Worm (Caenorhabditis elegans) whole organism, late embryonic: ENCODE data around the gene K09E9.1.
A peak's percentile ranks its signal among the peaks of the same experiment; 100 is the strongest.

Experiments used
- C38D4.7 ChIP-seq: fragments of 200-800 bp; sonication (Bioruptor generic); optimal IDR thresholded peaks from 2 replicates; lab custom pipeline; 2018; ENCODE audit warnings: mild to moderate bottlenecking, missing genetic modification characterization, moderate library complexity, missing compliant biosample characterization
- F13H6.1 ChIP-seq: sonication (generic microtip); optimal IDR thresholded peaks from 2 replicates; lab custom pipeline; 2016; ENCODE audit warnings: missing genetic modification characterization, missing compliant biosample characterization
- K02D7.2 ChIP-seq: sonication (generic microtip); optimal IDR thresholded peaks from 2 replicates; lab custom pipeline; 2017; ENCODE audit warnings: mild to moderate bottlenecking, missing genetic modification characterization, missing compliant biosample characterization
- K09A11.1 ChIP-seq: sonication (generic microtip); optimal IDR thresholded peaks from 2 replicates; lab custom pipeline; 2017; ENCODE audit warnings: antibody characterized with exemption, mild to moderate bottlenecking, missing genetic modification characterization, missing compliant biosample characterization; ENCODE audit not compliant: insufficient read depth
- Y22D7AL.16 ChIP-seq: sonication (generic microtip); optimal IDR thresholded peaks from 2 replicates; lab custom pipeline; 2016; ENCODE audit warnings: missing genetic modification characterization, missing compliant biosample characterization
- ama-1 ChIP-seq: fragments of 150-350 bp; optimal IDR thresholded peaks from 2 replicates; lab custom pipeline; 2014
- ceh-14 ChIP-seq: sonication (generic microtip); optimal IDR thresholded peaks from 2 replicates; lab custom pipeline; 2016; ENCODE audit warnings: missing genotype, missing genetic modification characterization, missing compliant biosample characterization
- ceh-18 ChIP-seq: sonication (generic microtip); optimal IDR thresholded peaks from 2 replicates; lab custom pipeline; 2016; ENCODE audit warnings: missing genetic modification characterization, missing compliant biosample characterization
- ceh-30 ChIP-seq: fragments of 150-350 bp; optimal IDR thresholded peaks from 2 replicates; lab custom pipeline; 2014; ENCODE audit warnings: missing biosample characterization, missing genetic modification characterization
- ceh-31 ChIP-seq: sonication (generic microtip); optimal IDR thresholded peaks from 2 replicates; lab custom pipeline; 2016; ENCODE audit warnings: missing genetic modification characterization, missing compliant biosample characterization
- ceh-34 ChIP-seq: sonication (generic microtip); optimal IDR thresholded peaks from 2 replicates; lab custom pipeline; 2016; ENCODE audit warnings: mild to moderate bottlenecking, missing genetic modification characterization, missing compliant biosample characterization
- ceh-6 ChIP-seq: fragments of 200-800 bp; sonication (Bioruptor generic); optimal IDR thresholded peaks from 2 replicates; lab custom pipeline; 2018; ENCODE audit warnings: mild to moderate bottlenecking, missing genetic modification characterization, missing compliant biosample characterization
- che-1 ChIP-seq: sonication (generic microtip); optimal IDR thresholded peaks from 2 replicates; lab custom pipeline; 2016; ENCODE audit warnings: mild to moderate bottlenecking, missing genetic modification characterization, missing compliant biosample characterization
- dmd-4 ChIP-seq: sonication (generic microtip); optimal IDR thresholded peaks from 2 replicates; lab custom pipeline; 2016; ENCODE audit warnings: borderline replicate concordance, missing genetic modification characterization, missing compliant biosample characterization
- elt-2 ChIP-seq: sonication (generic microtip); optimal IDR thresholded peaks from 2 replicates; lab custom pipeline; 2016; ENCODE audit warnings: missing genetic modification reagents, missing genetic modification characterization, missing compliant biosample characterization
- ets-4 ChIP-seq: sonication (generic microtip); optimal IDR thresholded peaks from 2 replicates; lab custom pipeline; 2016; ENCODE audit warnings: missing genetic modification characterization, missing compliant biosample characterization
- eyg-1 ChIP-seq: sonication (generic microtip); optimal IDR thresholded peaks from 2 replicates; lab custom pipeline; 2016; ENCODE audit warnings: missing genotype, missing genetic modification characterization, missing compliant biosample characterization
- fax-1 ChIP-seq: sonication (generic microtip); optimal IDR thresholded peaks from 2 replicates; lab custom pipeline; 2016; ENCODE audit warnings: missing genotype, missing genetic modification characterization, missing compliant biosample characterization
- fkh-6 ChIP-seq: sonication (generic microtip); optimal IDR thresholded peaks from 2 replicates; lab custom pipeline; 2016; ENCODE audit warnings: missing genetic modification characterization, missing compliant biosample characterization
- hlh-13 ChIP-seq: fragments of 200-800 bp; sonication (Bioruptor generic); optimal IDR thresholded peaks from 2 replicates; lab custom pipeline; 2018; ENCODE audit warnings: mild to moderate bottlenecking, missing genetic modification characterization, missing compliant biosample characterization
- hlh-30 ChIP-seq: sonication (generic microtip); optimal IDR thresholded peaks from 2 replicates; lab custom pipeline; 2017; ENCODE audit warnings: antibody characterized with exemption, missing genetic modification characterization, missing compliant biosample characterization; ENCODE audit not compliant: insufficient read depth
- hlh-6 ChIP-seq: sonication (generic microtip); optimal IDR thresholded peaks from 2 replicates; lab custom pipeline; 2016; ENCODE audit warnings: missing genotype, missing genetic modification characterization, missing compliant biosample characterization
- mec-3 ChIP-seq: sonication (generic microtip); optimal IDR thresholded peaks from 2 replicates; lab custom pipeline; 2016; ENCODE audit warnings: borderline replicate concordance, missing genetic modification characterization, missing compliant biosample characterization
- nhr-11 ChIP-seq: fragments of 150-350 bp; optimal IDR thresholded peaks from 2 replicates; lab custom pipeline; 2014; ENCODE audit warnings: missing biosample characterization, missing genetic modification characterization
- npax-4 ChIP-seq: sonication (generic microtip); optimal IDR thresholded peaks from 2 replicates; lab custom pipeline; 2016; ENCODE audit warnings: missing genetic modification characterization, missing compliant biosample characterization
- pat-9 ChIP-seq: fragments of 200-800 bp; sonication (Bioruptor generic); optimal IDR thresholded peaks from 2 replicates; lab custom pipeline; 2018; ENCODE audit warnings: mild to moderate bottlenecking, missing genetic modification characterization, moderate library complexity, missing compliant biosample characterization
- pax-1 ChIP-seq: fragments of 150-350 bp; optimal IDR thresholded peaks from 2 replicates; lab custom pipeline; 2014; ENCODE audit warnings: missing biosample characterization, missing genetic modification characterization
- pha-2 ChIP-seq: sonication (generic microtip); optimal IDR thresholded peaks from 2 replicates; lab custom pipeline; 2017; ENCODE audit warnings: mild to moderate bottlenecking, missing genetic modification characterization, missing compliant biosample characterization
- pqm-1 ChIP-seq: sonication (generic microtip); optimal IDR thresholded peaks from 2 replicates; lab custom pipeline; 2016; ENCODE audit warnings: missing genetic modification characterization, missing compliant biosample characterization
- pros-1 ChIP-seq: fragments of 150-350 bp; optimal IDR thresholded peaks from 2 replicates; lab custom pipeline; 2014; ENCODE audit warnings: missing biosample characterization, missing genetic modification reagents, missing genetic modification characterization
- ref-2 ChIP-seq: sonication (generic microtip); optimal IDR thresholded peaks from 2 replicates; lab custom pipeline; 2016; ENCODE audit warnings: missing genetic modification characterization, missing compliant biosample characterization
- sdc-2 ChIP-seq: sonication (generic microtip); optimal IDR thresholded peaks from 2 replicates; lab custom pipeline; 2016; ENCODE audit warnings: missing genotype, missing genetic modification characterization, missing compliant biosample characterization
- sox-2 ChIP-seq: fragments of 200-800 bp; sonication (Bioruptor generic); IDR thresholded peaks from 2 replicates; pipeline ENCODE4 v1.3.6; 2022; ENCODE audit warnings: missing genetic modification reagents, missing genetic modification characterization, missing compliant biosample characterization
- syd-9 ChIP-seq: sonication (generic microtip); optimal IDR thresholded peaks from 2 replicates; lab custom pipeline; 2016; ENCODE audit warnings: mild to moderate bottlenecking, missing genetic modification characterization, moderate library complexity, missing compliant biosample characterization
- tbx-2 ChIP-seq: sonication (generic microtip); optimal IDR thresholded peaks from 2 replicates; lab custom pipeline; 2016; ENCODE audit warnings: missing genetic modification characterization, missing compliant biosample characterization
- unc-3 ChIP-seq, 2 experiments: fragments of 200-800 bp in 1 of 2; sonication (Bioruptor generic) in 1 of 2; sonication (generic microtip) in 1 of 2; conservative IDR thresholded peaks in 1 of 2; optimal IDR thresholded peaks in 1 of 2; 2 replicates each; pipeline versions ENCODE4 v1.3.6 to Lab custom; 2016 to 2022; ENCODE audit warnings: missing compliant biosample characterization in 2 of 2, missing genetic modification characterization in 2 of 2, missing genetic modification reagents in 1 of 2
- unc-42 ChIP-seq: sonication (generic microtip); optimal IDR thresholded peaks from 2 replicates; lab custom pipeline; 2016; ENCODE audit warnings: missing genotype, missing genetic modification characterization, missing compliant biosample characterization
- unc-55 ChIP-seq: sonication (generic microtip); optimal IDR thresholded peaks from 2 replicates; lab custom pipeline; 2017; ENCODE audit warnings: missing biosample characterization, missing genetic modification reagents, missing genetic modification characterization
- zip-5 ChIP-seq: sonication (generic microtip); optimal IDR thresholded peaks from 2 replicates; lab custom pipeline; 2016; ENCODE audit warnings: missing genetic modification characterization, missing compliant biosample characterization

The K09E9.1 gene

ce11 chrX:15598661-15599384, 21.5 kb upstream of the K09E9.1 start:
- TF ChIP-seq elt-2 (tag; lab: Kevin White, UChicago) (peak; percentile 75), Y22D7AL.16 (tag; lab: Kevin White, UChicago) (no peak), ceh-14 (tag; lab: Kevin White, UChicago) (no peak)

- no peak for TF ChIP-seq unc-55 (GFP tag; lab: Kevin White, UChicago)
- no peak for TF ChIP-seq sdc-2 (tag; lab: Kevin White, UChicago)
- no peak for TF ChIP-seq ceh-14 (tag; lab: Kevin White, UChicago)
- TF ChIP-seq, all 69 proteins: peak for 0
Observed at ce11 chrX:15599925-15600324, 20.4 kb upstream of the K09E9.1 start.

- TF ChIP-seq sox-2 (GFP tag; lab: Robert Waterston, UW) (no peak), elt-2 (tag; lab: Kevin White, UChicago) (peak; percentile 51), unc-42 (tag; lab: Kevin White, UChicago) (no peak), pat-9 (peak; percentile 6), hlh-30 (tag; lab: Kevin White, UChicago) (peak; percentile 5), che-1 (no peak), pha-2 (tag; lab: Kevin White, UChicago) (no peak), ceh-14 (tag; lab: Kevin White, UChicago) (no peak), dmd-4 (tag; lab: Kevin White, UChicago) (no peak), ceh-30 (tag; lab: Kevin White, UChicago) (no peak)
Observed at ce11 chrX:15600512-15601117, 19.7 kb upstream of the K09E9.1 start, which contains the start of gene ent-2. Gene ent-2 (plus strand): TSS chrX:15601067.

- TF ChIP-seq pqm-1 (tag; lab: Kevin White, UChicago) = no peak
- TF ChIP-seq ets-4 (tag; lab: Kevin White, UChicago) = no peak
- TF ChIP-seq ceh-14 (tag; lab: Kevin White, UChicago) = no peak
- no peak for TF ChIP-seq F13H6.1 (tag; lab: Kevin White, UChicago)
- TF ChIP-seq ceh-34 (tag; lab: Kevin White, UChicago) = no peak
- TF ChIP-seq pat-9 = no peak
- no peak for TF ChIP-seq tbx-2
- TF ChIP-seq nhr-11 = no peak
- no peak for TF ChIP-seq npax-4 (tag; lab: Kevin White, UChicago)
- no peak for TF ChIP-seq K09A11.1 (tag; lab: Kevin White, UChicago)
- no peak for TF ChIP-seq ceh-18 (tag; lab: Kevin White, UChicago)
- no peak for TF ChIP-seq eyg-1 (tag; lab: Kevin White, UChicago)
- TF ChIP-seq pax-1 = no peak
- TF ChIP-seq ceh-31 = no peak
- no peak for TF ChIP-seq che-1
- TF ChIP-seq sdc-2 (tag; lab: Kevin White, UChicago) = no peak
- no peak for TF ChIP-seq C38D4.7
- no peak for TF ChIP-seq mec-3 (tag; lab: Kevin White, UChicago)
Observed at ce11 chrX:15604236-15604635, 16.1 kb upstream of the K09E9.1 start.

- TF ChIP-seq unc-3 (GFP tag; conservative IDR thresholded peaks at IDR 0.05; lab: Robert Waterston, UW) (0 out of 2 replicates have a peak, but pooled peaks have one; percentile 23), unc-3 (tag; optimal IDR thresholded peaks at IDR 0.05; lab: Kevin White, UChicago) (no peak), hlh-6 (tag; lab: Kevin White, UChicago) (peak; percentile 15), elt-2 (tag; lab: Kevin White, UChicago) (peak; percentile 16), ceh-6 (GFP tag; lab: Kevin White, UChicago) (peak; percentile 23), nhr-11 (no peak), ref-2 (tag; lab: Kevin White, UChicago) (peak; percentile 30), unc-42 (tag; lab: Kevin White, UChicago) (peak; percentile 25), fkh-6 (tag; lab: Kevin White, UChicago) (peak; percentile 8), fax-1 (tag; lab: Kevin White, UChicago) (no peak), unc-55 (GFP tag; lab: Kevin White, UChicago) (peak; percentile 14), ceh-34 (tag; lab: Kevin White, UChicago) (peak; percentile 60), syd-9 (tag; lab: Kevin White, UChicago) (no peak), sdc-2 (tag; lab: Kevin White, UChicago) (peak; percentile 60), hlh-13 (GFP tag; lab: Kevin White, UChicago) (no peak), zip-5 (tag; lab: Kevin White, UChicago) (no peak), ama-1 (lab: Kevin White, UChicago) (no peak), K02D7.2 (no peak), C38D4.7 (no peak), pros-1 (tag; lab: Kevin White, UChicago) (peak; percentile 13), ets-4 (tag; lab: Kevin White, UChicago) (no peak), ceh-31 (peak; percentile 80), ceh-14 (tag; lab: Kevin White, UChicago) (peak; percentile 14)
Observed at ce11 chrX:15606585-15607276, 13.6 kb upstream of the K09E9.1 start, which contains the start of gene rab-14. Gene rab-14 (minus strand): TSS chrX:15606635.
